Fruit fly (Drosophila melanogaster) whole organism, pupa: ENCODE data around the gene Ip259.
A peak's percentile ranks its signal among the peaks of the same experiment; 100 is the strongest.

Experiments
- CG10348 ChIP-seq: fragments of 200-800 bp; sonication (Bioruptor generic); IDR thresholded peaks from 2 replicates; pipeline ENCODE4 v1.3.6; 2022; ENCODE audit warnings: missing biosample characterization, missing genetic modification characterization
- CG12605 ChIP-seq: fragments of 200-800 bp; sonication (Bioruptor generic); IDR thresholded peaks from 2 replicates; pipeline ENCODE4 v1.3.6; 2022; ENCODE audit warnings: missing biosample characterization, missing genetic modification characterization
- CG13204 ChIP-seq: fragments of 200-800 bp; sonication (Bioruptor generic); optimal IDR thresholded peaks from 2 replicates; lab custom pipeline; 2018; ENCODE audit warnings: missing biosample characterization, mild to moderate bottlenecking, missing genetic modification characterization, moderate library complexity
- CG14655 ChIP-seq: fragments of 200-800 bp; sonication (Bioruptor generic); optimal IDR thresholded peaks from 3 replicates; lab custom pipeline; 2017; ENCODE audit warnings: mild to moderate bottlenecking, missing biosample characterization, missing genetic modification reagents, missing genetic modification characterization
- CG15710 ChIP-seq: fragments of 200-800 bp; sonication (Bioruptor generic); optimal IDR thresholded peaks from 2 replicates; lab custom pipeline; 2018; ENCODE audit warnings: missing biosample characterization, mild to moderate bottlenecking, missing genetic modification characterization, moderate library complexity
- CG17806 ChIP-seq: fragments of 200-800 bp; sonication (Bioruptor generic); optimal IDR thresholded peaks from 2 replicates; lab custom pipeline; 2018; ENCODE audit warnings: missing biosample characterization, mild to moderate bottlenecking, missing genetic modification characterization, moderate library complexity
- CG32121 ChIP-seq: fragments of 200-800 bp; sonication (Bioruptor generic); IDR thresholded peaks from 2 replicates; pipeline ENCODE4 v1.3.6; 2022; ENCODE audit warnings: missing biosample characterization, missing genetic modification characterization
- CG34367 ChIP-seq: fragments of 200-800 bp; sonication (Bioruptor generic); optimal IDR thresholded peaks from 2 replicates; lab custom pipeline; 2018; ENCODE audit warnings: missing biosample characterization, mild to moderate bottlenecking, missing genetic modification characterization
- CG4496 ChIP-seq: fragments of 200-800 bp; sonication (Bioruptor generic); IDR thresholded peaks from 3 replicates; pipeline ENCODE4 v1.3.6; 2022; ENCODE audit warnings: missing biosample characterization, missing genetic modification characterization
- CG8159 ChIP-seq: fragments of 200-800 bp; sonication (Bioruptor generic); optimal IDR thresholded peaks from 3 replicates; lab custom pipeline; 2018; ENCODE audit warnings: missing biosample characterization, mild to moderate bottlenecking, missing genetic modification characterization, moderate library complexity
- CG8301 ChIP-seq: fragments of 200-800 bp; sonication (Bioruptor generic); optimal IDR thresholded peaks from 2 replicates; lab custom pipeline; 2018; ENCODE audit warnings: missing biosample characterization, mild to moderate bottlenecking, missing genetic modification characterization
- CG9948 ChIP-seq: fragments of 200-800 bp; sonication (Bioruptor generic); optimal IDR thresholded peaks from 2 replicates; lab custom pipeline; 2018; ENCODE audit warnings: missing biosample characterization, mild to moderate bottlenecking, missing genetic modification characterization, moderate library complexity
- D1 ChIP-seq: fragments of 200-800 bp; sonication (Bioruptor generic); optimal IDR thresholded peaks from 2 replicates; lab custom pipeline; 2018; ENCODE audit warnings: missing biosample characterization, mild to moderate bottlenecking, missing genetic modification characterization, moderate library complexity
- EcR ChIP-seq: fragments of 200-800 bp; sonication (Bioruptor generic); optimal IDR thresholded peaks from 3 replicates; lab custom pipeline; 2019; ENCODE audit warnings: missing biosample characterization, missing genetic modification characterization, mild to moderate bottlenecking, moderate library complexity, missing genetic modification reagents
- Ets98B ChIP-seq: fragments of 200-800 bp; sonication (Bioruptor generic); IDR thresholded peaks from 2 replicates; pipeline ENCODE4 v1.3.6; 2022; ENCODE audit warnings: missing biosample characterization, missing genetic modification characterization
- Pif1A ChIP-seq: fragments of 200-800 bp; sonication (Bioruptor generic); optimal IDR thresholded peaks from 3 replicates; lab custom pipeline; 2016; ENCODE audit warnings: missing biosample characterization, missing genetic modification characterization
- Pif1B ChIP-seq: fragments of 200-800 bp; sonication (Bioruptor generic); optimal IDR thresholded peaks from 3 replicates; lab custom pipeline; 2016; ENCODE audit warnings: missing biosample characterization, missing genetic modification characterization
- Snoo ChIP-seq: fragments of 200-800 bp; sonication (Bioruptor generic); optimal IDR thresholded peaks from 3 replicates; lab custom pipeline; 2017; ENCODE audit warnings: missing biosample characterization, mild to moderate bottlenecking, missing genetic modification characterization, inconsistent platforms
- fd96Ca ChIP-seq: fragments of 200-800 bp; sonication (Bioruptor generic); IDR thresholded peaks from 3 replicates; pipeline ENCODE4 v1.3.6; 2022; ENCODE audit warnings: missing biosample characterization, missing genetic modification characterization
- gl ChIP-seq: fragments of 200-800 bp; sonication (Bioruptor generic); optimal IDR thresholded peaks from 2 replicates; lab custom pipeline; 2018; ENCODE audit warnings: missing biosample characterization, mild to moderate bottlenecking, missing genetic modification characterization
- rn ChIP-seq: fragments of 200-800 bp; sonication (Bioruptor generic); IDR thresholded peaks from 2 replicates; pipeline ENCODE4 v1.3.6; 2022; ENCODE audit warnings: missing biosample characterization, missing genetic modification characterization

The Ip259 gene

dm6 chr2L:10381890-10382450 lies 26.2 kb upstream of the Ip259 start, which contains the start of gene CG5096:
Gene CG5096, plus strand, starts transcription at chr2L:10382263.
- no peak for TF ChIP-seq D1 (tag; lab: Kevin White, UChicago)
- no peak for TF ChIP-seq CG12605 (GFP tag; lab: Robert Waterston, UW)
- no peak for TF ChIP-seq Pif1B (GFP tag; lab: Kevin White, UChicago)
- peak; percentile 37 for TF ChIP-seq Ets98B (GFP tag; lab: Robert Waterston, UW)
- peak; percentile 54 for TF ChIP-seq Snoo
- peak; percentile 32 for TF ChIP-seq CG9948 (tag; lab: Kevin White, UChicago)
- TF ChIP-seq CG13204, result no peak
- TF ChIP-seq CG8159, result no peak
- peak; percentile 60 for TF ChIP-seq CG17806 (tag; lab: Kevin White, UChicago)
- no peak for TF ChIP-seq CG10348
- no peak for TF ChIP-seq gl
- no peak for TF ChIP-seq rn (GFP tag; lab: Robert Waterston, UW)
- no peak for TF ChIP-seq CG8301 (tag; lab: Kevin White, UChicago)
- TF ChIP-seq CG32121 (GFP tag; lab: Robert Waterston, UW), result peak; percentile 41; the same call in 1 of the 2 replicates
- peak; percentile 72 for TF ChIP-seq CG4496 (GFP tag; lab: Robert Waterston, UW)
- TF ChIP-seq CG15710, result peak; percentile 53
- TF ChIP-seq Pif1A (GFP tag; lab: Kevin White, UChicago), result no peak
- TF ChIP-seq fd96Ca, result no peak
- no peak for TF ChIP-seq CG14655 (GFP tag; lab: Kevin White, UChicago)
- no peak for TF ChIP-seq EcR (GFP tag; lab: Kevin White, UChicago)
- TF ChIP-seq CG34367 (tag; lab: Kevin White, UChicago), result peak; percentile 3
- TF ChIP-seq, all 21 proteins: peak for 8

- TF ChIP-seq fd96Ca, result no peak
- TF ChIP-seq Snoo, result peak; percentile 62
- peak; percentile 73 for TF ChIP-seq CG8159
- TF ChIP-seq CG8301 (tag; lab: Kevin White, UChicago), result peak; percentile 55
- TF ChIP-seq CG4496 (GFP tag; lab: Robert Waterston, UW), result peak; percentile 70; the same call in 2 of the 3 replicates
- no peak for TF ChIP-seq CG13204
- TF ChIP-seq Ets98B (GFP tag; lab: Robert Waterston, UW), result peak; percentile 46
- TF ChIP-seq CG17806 (tag; lab: Kevin White, UChicago), result peak; percentile 66
- TF ChIP-seq gl, result no peak
- no peak for TF ChIP-seq rn (GFP tag; lab: Robert Waterston, UW)
- peak; percentile 71 for TF ChIP-seq CG9948 (tag; lab: Kevin White, UChicago)
- TF ChIP-seq CG10348, result no peak
- TF ChIP-seq CG15710, result peak; percentile 61
- TF ChIP-seq CG32121 (GFP tag; lab: Robert Waterston, UW), result peak; percentile 45; the same call in 1 of the 2 replicates
- TF ChIP-seq CG34367 (tag; lab: Kevin White, UChicago), result peak; percentile 43
- peak; percentile 39 for TF ChIP-seq Pif1A (GFP tag; lab: Kevin White, UChicago)
Observed at dm6 chr2L:10386208-10386805, 21.8 kb upstream of the Ip259 start, which contains the start of the genes Cdk1 and mRpS7. Gene Cdk1, minus strand, starts transcription at chr2L:10386262. Gene mRpS7, plus strand, starts transcription at chr2L:10386662.

- TF ChIP-seq Pif1A (GFP tag; lab: Kevin White, UChicago), result no peak
- no peak for TF ChIP-seq D1 (tag; lab: Kevin White, UChicago)
- TF ChIP-seq CG8301 (tag; lab: Kevin White, UChicago), result no peak
- no peak for TF ChIP-seq CG8159
- TF ChIP-seq Ets98B (GFP tag; lab: Robert Waterston, UW), result no peak
- no peak for TF ChIP-seq CG9948 (tag; lab: Kevin White, UChicago)
- no peak for TF ChIP-seq gl
- no peak for TF ChIP-seq CG10348
- no peak for TF ChIP-seq Snoo
- no peak for TF ChIP-seq Pif1B (GFP tag; lab: Kevin White, UChicago)
- TF ChIP-seq CG13204, result no peak
- TF ChIP-seq CG15710, result no peak
- no peak for TF ChIP-seq rn (GFP tag; lab: Robert Waterston, UW)
- TF ChIP-seq EcR (GFP tag; lab: Kevin White, UChicago), result no peak
- TF ChIP-seq CG12605 (GFP tag; lab: Robert Waterston, UW), result no peak
- TF ChIP-seq CG14655 (GFP tag; lab: Kevin White, UChicago), result no peak
- no peak for TF ChIP-seq CG32121 (GFP tag; lab: Robert Waterston, UW)
- no peak for TF ChIP-seq CG34367 (tag; lab: Kevin White, UChicago)
Observed at dm6 chr2L:10386824-10387223, 21.3 kb upstream of the Ip259 start.

dm6 chr2L:10387869-10388726 lies 20.1 kb upstream of the Ip259 start, which contains the start of gene da:
Gene da, plus strand, starts transcription at chr2L:10388105.
- TF ChIP-seq CG14655 (GFP tag; lab: Kevin White, UChicago), result no peak
- peak; percentile 16 for TF ChIP-seq CG8301 (tag; lab: Kevin White, UChicago)
- no peak for TF ChIP-seq CG10348
- peak; percentile 72 for TF ChIP-seq D1 (tag; lab: Kevin White, UChicago)
- TF ChIP-seq CG4496 (GFP tag; lab: Robert Waterston, UW), result peak; percentile 65; the same call in 2 of the 3 replicates
- peak; percentile 32 for TF ChIP-seq CG9948 (tag; lab: Kevin White, UChicago)
- peak; percentile 28 for TF ChIP-seq CG12605 (GFP tag; lab: Robert Waterston, UW)
- TF ChIP-seq fd96Ca, result no peak
- no peak for TF ChIP-seq gl
- no peak for TF ChIP-seq EcR (GFP tag; lab: Kevin White, UChicago)
- TF ChIP-seq CG8159, result peak; percentile 31
- peak; percentile 31 for TF ChIP-seq CG17806 (tag; lab: Kevin White, UChicago)
- no peak for TF ChIP-seq CG13204
- no peak for TF ChIP-seq Pif1B (GFP tag; lab: Kevin White, UChicago)
- TF ChIP-seq CG15710, result peak; percentile 39
- peak; percentile 67 for TF ChIP-seq Ets98B (GFP tag; lab: Robert Waterston, UW)
- TF ChIP-seq Pif1A (GFP tag; lab: Kevin White, UChicago), result peak; percentile 45
- peak; percentile 41 for TF ChIP-seq Snoo
- no peak for TF ChIP-seq rn (GFP tag; lab: Robert Waterston, UW)
- peak; percentile 61; the same call in 1 of the 2 replicates for TF ChIP-seq CG32121 (GFP tag; lab: Robert Waterston, UW)
- TF ChIP-seq CG34367 (tag; lab: Kevin White, UChicago), result peak; percentile 17
- TF ChIP-seq, all 21 proteins: peak for 13
